Fruit fly (Drosophila melanogaster) whole organism, embryonic: ENCODE data around the gene CG6180.

Experiments used
- CG10654 ChIP-seq: fragments of 200-800 bp; sonication (Bioruptor generic); optimal IDR thresholded peaks from 2 replicates; lab custom pipeline; 2016; ENCODE audit warnings: missing biosample characterization, missing genetic modification characterization
- CG11560 ChIP-seq: fragments of 200-800 bp; sonication (Bioruptor generic); IDR thresholded peaks from 3 replicates; pipeline ENCODE4 v1.3.6; 2022; ENCODE audit warnings: missing biosample characterization, missing genetic modification characterization
- CG8281 ChIP-seq: fragments of 200-800 bp; sonication (Bioruptor generic); optimal IDR thresholded peaks from 2 replicates; lab custom pipeline; 2018; ENCODE audit warnings: missing biosample characterization, mild to moderate bottlenecking, missing genetic modification characterization, moderate library complexity
- CG9876 ChIP-seq: fragments of 200-800 bp; sonication (Bioruptor generic); optimal IDR thresholded peaks from 2 replicates; lab custom pipeline; 2016; ENCODE audit warnings: missing biosample characterization, missing genetic modification characterization
- Elba2 ChIP-seq: fragments of 200-800 bp; sonication (Bioruptor generic); optimal IDR thresholded peaks from 3 replicates; lab custom pipeline; 2016; ENCODE audit warnings: missing biosample characterization, missing genetic modification characterization
- abd-A ChIP-seq: fragments of 200-800 bp; sonication (Bioruptor generic); optimal IDR thresholded peaks from 3 replicates; lab custom pipeline; 2019; ENCODE audit warnings: missing biosample characterization, mild to moderate bottlenecking, missing genetic modification characterization, moderate library complexity
- eve ChIP-seq, 2 experiments: fragments of >200 bp; optimal IDR thresholded peaks; 2 replicates each; lab custom pipeline; 2017; ENCODE audit warnings: missing biosample characterization in 2 of 2, missing genetic modification characterization in 2 of 2
- exex ChIP-seq: fragments of 200-800 bp; sonication (Bioruptor generic); optimal IDR thresholded peaks from 4 replicates; lab custom pipeline; 2018; ENCODE audit warnings: missing biosample characterization, mild to moderate bottlenecking, missing genetic modification characterization, moderate library complexity
- kni ChIP-seq: fragments of 200-800 bp; sonication (Bioruptor generic); optimal IDR thresholded peaks from 3 replicates; lab custom pipeline; 2017; ENCODE audit warnings: mild to moderate bottlenecking, missing biosample characterization, missing genetic modification reagents, missing genetic modification characterization

DNA sequence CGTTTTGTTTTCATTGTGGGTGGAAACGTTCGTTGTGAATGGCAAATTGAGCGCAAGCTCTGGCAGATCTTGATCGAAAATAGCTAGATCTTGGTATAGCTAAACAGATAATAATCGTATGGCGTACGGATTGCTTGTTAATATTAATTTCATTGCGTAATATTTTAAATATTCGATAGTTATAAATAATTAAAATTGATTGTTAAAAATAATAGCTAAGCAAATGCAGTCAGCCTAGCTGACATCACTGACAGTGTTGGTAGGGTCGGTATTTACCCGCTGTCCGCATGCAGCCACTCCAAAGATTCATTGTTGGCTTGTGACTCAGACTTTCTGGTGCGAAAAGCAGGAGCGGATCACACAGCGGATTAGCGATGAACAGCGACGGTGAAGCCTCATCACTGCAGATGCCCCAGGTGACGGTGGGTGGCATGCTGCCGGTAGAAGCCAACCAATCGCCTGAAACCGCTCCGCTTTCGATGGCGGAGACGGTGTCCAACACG lies 3.0 kb upstream of the CG6180 start, which contains the start of the genes CG5776 and spict:
- TF ChIP-seq eve (GFP tag; optimal IDR thresholded peaks at IDR 0.05; lab: Kevin White, UChicago) (no peak), exex (tag; lab: Kevin White, UChicago) (peak; percentile 15), CG10654 (peak; percentile 18), kni (peak; percentile 18), Elba2 (GFP tag; lab: Kevin White, UChicago) (no peak), abd-A (tag; lab: Kevin White, UChicago) (no peak), CG9876 (peak; percentile 12), CG8281 (no peak), CG11560 (tag; lab: Robert Waterston, UW) (peak; percentile 76; the same call in 2 of the 3 replicates)
